Fruit fly (Drosophila melanogaster) whole organism, prepupa: ENCODE data around the gene CG15458.

Experiments
- CG10631 ChIP-seq: fragments of 200-800 bp; sonication (Bioruptor generic); optimal IDR thresholded peaks from 2 replicates; lab custom pipeline; 2016; ENCODE audit warnings: missing biosample characterization, missing genetic modification characterization
- CG16779 ChIP-seq: fragments of 200-800 bp; sonication (Bioruptor generic); optimal IDR thresholded peaks from 3 replicates; lab custom pipeline; 2017; ENCODE audit warnings: missing biosample characterization, mild to moderate bottlenecking, missing genetic modification characterization
- CG34406 ChIP-seq: fragments of 200-800 bp; sonication (Bioruptor generic); optimal IDR thresholded peaks from 3 replicates; lab custom pipeline; 2016; ENCODE audit warnings: missing biosample characterization, missing genetic modification characterization
- CG6854 ChIP-seq: fragments of 200-800 bp; sonication (Bioruptor generic); optimal IDR thresholded peaks from 2 replicates; lab custom pipeline; 2017; ENCODE audit warnings: missing biosample characterization, mild to moderate bottlenecking, missing genetic modification characterization
- CG8319 ChIP-seq: fragments of 200-800 bp; sonication (Bioruptor generic); optimal IDR thresholded peaks from 3 replicates; lab custom pipeline; 2016; ENCODE audit warnings: missing biosample characterization, missing genetic modification characterization
- Eip75B ChIP-seq: fragments of 200-800 bp; sonication (Bioruptor generic); optimal IDR thresholded peaks from 3 replicates; lab custom pipeline; 2016; ENCODE audit warnings: missing biosample characterization, missing genetic modification characterization
- salr ChIP-seq, 2 experiments: fragments of 200-800 bp; sonication (Bioruptor generic); optimal IDR thresholded peaks; 3 replicates each; lab custom pipeline; 2016 to 2018; ENCODE audit warnings: missing biosample characterization in 2 of 2, missing genetic modification characterization in 2 of 2, mild to moderate bottlenecking in 1 of 2
- ss ChIP-seq, 2 experiments: fragments of 200-800 bp; sonication (Bioruptor generic); optimal IDR thresholded peaks; 2 replicates in 1 of 2; 3 replicates in 1 of 2; lab custom pipeline; 2017 to 2018; ENCODE audit warnings: mild to moderate bottlenecking in 2 of 2, missing biosample characterization in 2 of 2, missing genetic modification characterization in 2 of 2, moderate library complexity in 1 of 2
- topi ChIP-seq: fragments of 200-800 bp; sonication (Bioruptor generic); optimal IDR thresholded peaks from 3 replicates; lab custom pipeline; 2016; ENCODE audit warnings: missing biosample characterization, missing genetic modification characterization

dm6 chrX:20390706-20391105 lies 23.3 kb downstream of the CG15458 start, which contains the start of gene jb:
- TF ChIP-seq ss (GFP tag; optimal IDR thresholded peaks at IDR 0.05; lab: Kevin White, UChicago) (no peak), CG10631 (GFP tag; lab: Kevin White, UChicago) (no peak), CG16779 (tag; lab: Kevin White, UChicago) (no peak), CG34406 (GFP tag; lab: Kevin White, UChicago) (no peak), salr (GFP tag; optimal IDR thresholded peaks at IDR 0.05; lab: Kevin White, UChicago) (no peak), CG6854 (GFP tag; lab: Kevin White, UChicago) (no peak), Eip75B (GFP tag; lab: Kevin White, UChicago) (no peak), CG8319 (GFP tag; lab: Kevin White, UChicago) (no peak), topi (GFP tag; lab: Kevin White, UChicago) (no peak)
